Fruit fly (Drosophila melanogaster): ENCODE data around the gene t-cup.

t-cup gene

dm6 chr2L:12463037-12463436 lies 34.1 kb downstream of the t-cup start (continued):
- TF ChIP-seq scrt (GFP tag; optimal IDR thresholded peaks at IDR 0.05): peak; percentile 8

dm6 chr2L:12460767-12461739 lies 36.1 kb downstream of the t-cup start:
- no peak for TF ChIP-seq CG7372 (GFP tag; IDR thresholded peaks at IDR 0.05)
- TF ChIP-seq Max (GFP tag; optimal IDR thresholded peaks at IDR 0.05): peak; percentile 75
- TF ChIP-seq CG17912 (GFP tag; optimal IDR thresholded peaks at IDR 0.05): peak; percentile 82
- no peak for TF ChIP-seq gcm2 (GFP tag; optimal IDR thresholded peaks at IDR 0.05)
- TF ChIP-seq jigr1 (GFP tag; IDR thresholded peaks at IDR 0.05): no peak
- peak; percentile 83 for TF ChIP-seq CG4328 (GFP tag; optimal IDR thresholded peaks at IDR 0.05)
- TF ChIP-seq CG4707 (GFP tag; optimal IDR thresholded peaks at IDR 0.05): peak; percentile 18
- TF ChIP-seq CG12942 (GFP tag; optimal IDR thresholded peaks at IDR 0.05): no peak
- peak; percentile 26 for TF ChIP-seq CG1603 (tag; optimal IDR thresholded peaks at IDR 0.05)
- TF ChIP-seq CG18011 (GFP tag; optimal IDR thresholded peaks at IDR 0.05): peak; percentile 88
- no peak for TF ChIP-seq ab (GFP tag; optimal IDR thresholded peaks at IDR 0.05)
- no peak for TF ChIP-seq CG4282 (GFP tag; optimal IDR thresholded peaks at IDR 0.05)
- TF ChIP-seq ewg (GFP tag; optimal IDR thresholded peaks at IDR 0.05): peak; percentile 86
- peak; percentile 23 for TF ChIP-seq bigmax (GFP tag; optimal IDR thresholded peaks at IDR 0.05)
- no peak; the same call in 1 of the 2 replicates for TF ChIP-seq sob (GFP tag; IDR thresholded peaks at IDR 0.05)
- TF ChIP-seq chif (GFP tag; optimal IDR thresholded peaks at IDR 0.05): peak in 1 of 2 experiments; percentile 8
- TF ChIP-seq Dek (tag; optimal IDR thresholded peaks at IDR 0.05): peak; percentile 67
- peak; percentile 79 for TF ChIP-seq CG2678 (tag; optimal IDR thresholded peaks at IDR 0.05)
- TF ChIP-seq fd3F (GFP tag; optimal IDR thresholded peaks at IDR 0.05): peak; percentile 43
- TF ChIP-seq CG2712 (tag; optimal IDR thresholded peaks at IDR 0.05): peak; percentile 54
- no peak for TF ChIP-seq Optix (GFP tag; IDR thresholded peaks at IDR 0.05)
- peak; percentile 94 for TF ChIP-seq CG34376 (GFP tag; optimal IDR thresholded peaks at IDR 0.05)
- peak; percentile 84 for TF ChIP-seq nau (GFP tag; optimal IDR thresholded peaks at IDR 0.05)
- peak; percentile 12 for TF ChIP-seq Oli (tag; optimal IDR thresholded peaks at IDR 0.05)
- TF ChIP-seq CG11398 (GFP tag; optimal IDR thresholded peaks at IDR 0.05): no peak
- no peak for TF ChIP-seq CG15073 (GFP tag; optimal IDR thresholded peaks at IDR 0.05)
- no peak for TF ChIP-seq CkIIα-i1 (GFP tag; IDR thresholded peaks at IDR 0.05)
- no peak for TF ChIP-seq hth (optimal IDR thresholded peaks at IDR 0.05)
- peak; percentile 78 for TF ChIP-seq HmgZ (tag; optimal IDR thresholded peaks at IDR 0.05)
- peak; percentile 89 for TF ChIP-seq CG13296 (GFP tag; optimal IDR thresholded peaks at IDR 0.05)
- TF ChIP-seq E2f1 (GFP tag; IDR thresholded peaks at IDR 0.05): no peak
- no peak for TF ChIP-seq CG8944 (GFP tag; optimal IDR thresholded peaks at IDR 0.05)
- TF ChIP-seq Awh (GFP tag; IDR thresholded peaks at IDR 0.05): peak; percentile 80; the same call in 1 of the 2 replicates
- TF ChIP-seq CG34224 (GFP tag; IDR thresholded peaks at IDR 0.05; ENCODE audit: partially characterized antibody): peak; percentile 46; the same call in 2 of the 3 replicates
- peak; percentile 71; the same call in 1 of the 2 replicates for TF ChIP-seq seq (GFP tag; IDR thresholded peaks at IDR 0.05)
- TF ChIP-seq lmd (GFP tag; IDR thresholded peaks at IDR 0.05): no peak
- TF ChIP-seq CG6813 (GFP tag; optimal IDR thresholded peaks at IDR 0.05): peak; percentile 89
- TF ChIP-seq hbn (GFP tag; IDR thresholded peaks at IDR 0.05; ENCODE audit: partially characterized antibody): peak; percentile 37; the same call in 1 of the 2 replicates
- peak; percentile 38; the same call in 1 of the 2 replicates for TF ChIP-seq CG42726 (GFP tag; IDR thresholded peaks at IDR 0.05; ENCODE audit: partially characterized antibody)
- TF ChIP-seq Deaf1 (tag; optimal IDR thresholded peaks at IDR 0.05): peak; percentile 21
- TF ChIP-seq MBD-R2 (GFP tag; IDR thresholded peaks at IDR 0.05): no peak
- peak; percentile 60 for TF ChIP-seq Tbp (GFP tag; optimal IDR thresholded peaks at IDR 0.05)
- peak; percentile 72; the same call in 1 of the 3 replicates for TF ChIP-seq Dbx (GFP tag; IDR thresholded peaks at IDR 0.05)
- no peak for TF ChIP-seq ind (GFP tag; optimal IDR thresholded peaks at IDR 0.05)
- peak; percentile 69 for TF ChIP-seq CG12659 (GFP tag; optimal IDR thresholded peaks at IDR 0.05)
